Worm (Caenorhabditis elegans): Measurements from ENCODE around the gene C06E8.5.

Gene C06E8.5

ce11 chrIII:6989201-6989600, 16.0 kb downstream of the C06E8.5 start (continued):
- TF ChIP-seq daf-16 (GFP tag; optimal IDR thresholded peaks at IDR 0.05) (no peak), daf-16 (tag; optimal IDR thresholded peaks at IDR 0.05) (peak; percentile 96), zip-11 (GFP tag; IDR thresholded peaks at IDR 0.05) (no peak), ceh-62 (tag; optimal IDR thresholded peaks at IDR 0.05) (no peak), snpc-1.2 (GFP tag; IDR thresholded peaks at IDR 0.05) (no peak), tag-97 (GFP tag; IDR thresholded peaks at IDR 0.05) (no peak), nhr-28 (tag; optimal IDR thresholded peaks at IDR 0.05) (peak; percentile 51), nhr-41 (GFP tag; IDR thresholded peaks at IDR 0.05) (no peak), unc-62 (GFP tag; optimal IDR thresholded peaks at IDR 0.05 in 1 of 2) (peak in 1 of 2 experiments; percentile 38), unc-62 (tag; optimal IDR thresholded peaks at IDR 0.05) (no peak), nhr-11 (tag; optimal IDR thresholded peaks at IDR 0.05) (no peak), mes-2 (tag; optimal IDR thresholded peaks at IDR 0.05; ENCODE audit: poor library complexity, severe bottlenecking) (no peak), daf-19 (GFP tag; conservative IDR thresholded peaks at IDR 0.05) (no peak), F37D6.2 (tag; optimal IDR thresholded peaks at IDR 0.05) (no peak), Y105C5A.15 (GFP tag; IDR thresholded peaks at IDR 0.05) (no peak), hmg-1.1 (GFP tag; IDR thresholded peaks at IDR 0.05) (no peak), nhr-237 (tag; optimal IDR thresholded peaks at IDR 0.05) (no peak), lim-7 (GFP tag; IDR thresholded peaks at IDR 0.05) (no peak)

DNA sequence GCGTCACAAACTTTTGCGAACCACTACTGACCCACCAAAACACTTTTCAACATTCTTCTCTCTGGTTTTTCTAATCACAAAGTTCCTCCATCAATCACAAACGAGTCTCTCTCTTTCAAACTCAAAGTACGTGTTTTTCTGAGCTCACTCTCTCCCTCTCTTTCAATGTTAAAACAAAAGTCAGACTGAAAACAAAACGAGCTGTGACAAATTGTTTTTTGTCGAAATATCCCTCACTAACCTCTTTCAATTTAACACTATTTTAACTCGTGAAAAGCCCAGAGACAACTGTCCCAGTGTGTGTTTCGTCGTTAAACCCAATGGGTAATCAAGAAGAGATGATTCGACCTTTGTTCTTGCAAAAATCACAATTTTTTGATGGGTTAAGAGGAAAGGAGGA, 17.2 kb downstream of the C06E8.5 start:
- no peak for TF ChIP-seq zip-2 (tag; optimal IDR thresholded peaks at IDR 0.05)
- TF ChIP-seq daf-12 (tag; optimal IDR thresholded peaks at IDR 0.05): no peak
- TF ChIP-seq daf-16 (GFP tag; optimal IDR thresholded peaks at IDR 0.05): peak in 1 of 2 experiments; percentile 91
- no peak for TF ChIP-seq daf-16 (tag; optimal IDR thresholded peaks at IDR 0.05)
- TF ChIP-seq ama-1 (optimal IDR thresholded peaks at IDR 0.05): no peak
- TF ChIP-seq unc-62 (GFP tag; optimal IDR thresholded peaks at IDR 0.05 in 1 of 2): peak in 1 of 2 experiments; percentile 95
- TF ChIP-seq unc-62 (tag; optimal IDR thresholded peaks at IDR 0.05): no peak
- no peak for TF ChIP-seq mxl-2 (GFP tag; conservative IDR thresholded peaks at IDR 0.05)
- no peak for TF ChIP-seq dmd-8 (GFP tag; IDR thresholded peaks at IDR 0.05)
- TF ChIP-seq ceh-20 (GFP tag; IDR thresholded peaks at IDR 0.05): peak; percentile 72; the same call in 1 of the 2 replicates
- TF ChIP-seq zag-1 (tag; optimal IDR thresholded peaks at IDR 0.05): no peak
- TF ChIP-seq lin-15B (tag; optimal IDR thresholded peaks at IDR 0.05): no peak
- TF ChIP-seq madf-9 (GFP tag; conservative IDR thresholded peaks at IDR 0.05): no peak
- no peak for TF ChIP-seq sdz-12 (GFP tag; optimal IDR thresholded peaks at IDR 0.05)
- TF ChIP-seq zfp-3 (GFP tag; conservative IDR thresholded peaks at IDR 0.05): no peak
- no peak for TF ChIP-seq ceh-82 (tag; optimal IDR thresholded peaks at IDR 0.05)
- no peak for TF ChIP-seq tag-97 (GFP tag; IDR thresholded peaks at IDR 0.05)
- no peak for TF ChIP-seq nhr-111 (GFP tag; optimal IDR thresholded peaks at IDR 0.05)
- no peak for TF ChIP-seq unc-39 (tag; optimal IDR thresholded peaks at IDR 0.05)
- no peak for TF ChIP-seq hmg-1.1 (GFP tag; IDR thresholded peaks at IDR 0.05)
- peak; percentile 52 for TF ChIP-seq hlh-11 (tag; optimal IDR thresholded peaks at IDR 0.05)
- no peak for TF ChIP-seq Y75B8A.6 (GFP tag; IDR thresholded peaks at IDR 0.05)
- no peak for TF ChIP-seq set-16 (GFP tag; IDR thresholded peaks at IDR 0.05)
- TF ChIP-seq pha-4 (GFP tag; IDR thresholded peaks at IDR 0.05): no peak
- no peak for TF ChIP-seq pha-4 (tag; optimal IDR thresholded peaks at IDR 0.05)
- no peak for TF ChIP-seq R02D3.7 (tag; optimal IDR thresholded peaks at IDR 0.05)
- TF ChIP-seq ces-1 (GFP tag; optimal IDR thresholded peaks at IDR 0.05): no peak
- no peak for TF ChIP-seq fos-1 (tag; optimal IDR thresholded peaks at IDR 0.05)
- TF ChIP-seq lin-29 (GFP tag; IDR thresholded peaks at IDR 0.05): no peak
- TF ChIP-seq egl-27 (tag; optimal IDR thresholded peaks at IDR 0.05): no peak
- peak; percentile 27 for TF ChIP-seq mep-1 (tag; optimal IDR thresholded peaks at IDR 0.05)
- no peak for TF ChIP-seq duxl-1 (tag; optimal IDR thresholded peaks at IDR 0.05; ENCODE audit: poor library complexity)
- no peak for TF ChIP-seq F49E8.2 (tag; optimal IDR thresholded peaks at IDR 0.05; ENCODE audit: borderline replicate concordance)
- no peak for TF ChIP-seq Y105C5A.15 (GFP tag; IDR thresholded peaks at IDR 0.05)
- TF ChIP-seq snpc-1.2 (GFP tag; IDR thresholded peaks at IDR 0.05): no peak
- TF ChIP-seq nhr-41 (GFP tag; IDR thresholded peaks at IDR 0.05): no peak
- no peak for TF ChIP-seq hlh-30 (tag; optimal IDR thresholded peaks at IDR 0.05; ENCODE audit: insufficient read depth)
- TF ChIP-seq Y5F2A.4 (GFP tag; optimal IDR thresholded peaks at IDR 0.05): no peak
- no peak for TF ChIP-seq nhr-6 (tag; optimal IDR thresholded peaks at IDR 0.05)
- no peak for TF ChIP-seq mdt-29 (GFP tag; IDR thresholded peaks at IDR 0.05)
- TF ChIP-seq snpc-4 (tag; optimal IDR thresholded peaks at IDR 0.05): no peak
- TF ChIP-seq lin-39 (tag; optimal IDR thresholded peaks at IDR 0.05): no peak
